Worm (Caenorhabditis elegans) whole organism, L3 larva: ENCODE results near the gene rps-8.

Experiments
- aly-2 ChIP-seq: fragments of 150-350 bp; optimal IDR thresholded peaks from 2 replicates; lab custom pipeline; 2014; ENCODE audit warnings: missing biosample characterization, missing genetic modification characterization
- nhr-12 ChIP-seq: fragments of 150-350 bp; optimal IDR thresholded peaks from 2 replicates; lab custom pipeline; 2014; ENCODE audit warnings: missing biosample characterization, missing genetic modification characterization
- nhr-67 ChIP-seq: fragments of 150-350 bp; optimal IDR thresholded peaks from 2 replicates; lab custom pipeline; 2014; ENCODE audit warnings: missing biosample characterization, missing genetic modification characterization
- snpc-4 ChIP-seq: fragments of 150-350 bp; optimal IDR thresholded peaks from 2 replicates; lab custom pipeline; 2014; ENCODE audit warnings: missing biosample characterization, missing genetic modification characterization
- unc-62 ChIP-seq: fragments of 150-350 bp; sonication (generic microtip); optimal IDR thresholded peaks from 4 replicates; lab custom pipeline; 2014; ENCODE audit warnings: missing biosample characterization, missing genetic modification reagents, missing genetic modification characterization

DNA sequence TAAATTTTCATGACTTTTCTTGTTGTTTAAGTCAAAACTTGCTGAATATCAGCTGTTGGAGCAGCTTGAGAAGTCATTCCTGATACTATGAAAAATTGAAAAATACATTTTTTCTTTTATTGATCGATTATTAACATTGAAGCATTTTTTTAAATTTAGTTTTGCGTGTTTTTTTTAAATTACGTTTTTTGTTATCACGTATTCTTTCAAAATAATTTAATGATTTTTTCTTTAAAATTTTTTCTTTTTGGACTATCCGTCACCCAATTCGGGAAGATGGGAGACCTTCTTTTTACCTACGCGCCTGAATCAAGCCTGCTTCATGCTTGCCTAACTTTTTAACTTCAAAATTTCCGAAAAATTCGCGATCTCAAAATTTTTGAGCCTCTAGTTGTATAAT lies 19.5 kb downstream of the rps-8 start, which contains the start of gene F42C5.5:
- no peak for TF ChIP-seq nhr-12 (tag; lab: Kevin White, UChicago)
- no peak for TF ChIP-seq nhr-67 (tag; lab: Kevin White, UChicago)
- TF ChIP-seq unc-62 (GFP tag; lab: Kevin White, UChicago): no peak
- no peak for TF ChIP-seq aly-2
- no peak for TF ChIP-seq snpc-4
